Worm (Caenorhabditis elegans) whole organism, L4 larva: ENCODE data around the gene C13C4.8.

Source experiments
- F10B5.3 ChIP-seq: sonication (generic microtip); optimal IDR thresholded peaks from 2 replicates; lab custom pipeline; 2016; ENCODE audit warnings: mild to moderate bottlenecking, missing genetic modification characterization, missing compliant biosample characterization
- ama-1 ChIP-seq: fragments of 150-350 bp; optimal IDR thresholded peaks from 2 replicates; lab custom pipeline; 2014; ENCODE audit warnings: inconsistent platforms, mixed read lengths
- ceh-82 ChIP-seq: sonication (generic microtip); optimal IDR thresholded peaks from 2 replicates; lab custom pipeline; 2017; ENCODE audit warnings: missing biosample characterization, missing genetic modification characterization
- ces-1 ChIP-seq: fragments of 150-350 bp; sonication (generic microtip); optimal IDR thresholded peaks from 4 replicates; lab custom pipeline; 2014; ENCODE audit warnings: missing biosample characterization, missing genetic modification reagents, missing genetic modification characterization
- lin-38 ChIP-seq: fragments of 200-800 bp; sonication (Bioruptor generic); IDR thresholded peaks from 2 replicates; pipeline ENCODE4 v1.3.6; 2022; ENCODE audit warnings: missing genetic modification reagents, missing genetic modification characterization, missing compliant biosample characterization
- lsy-2 ChIP-seq, 2 experiments: fragments of 150-350 bp in 1 of 2; sonication (generic microtip) in 1 of 2; optimal IDR thresholded peaks; 2 replicates each; lab custom pipeline; 2014 to 2017; ENCODE audit warnings: missing biosample characterization in 2 of 2, missing genetic modification characterization in 2 of 2
- mdl-1 ChIP-seq, 2 experiments: fragments of 150-350 bp in 1 of 2; sonication (generic microtip) in 1 of 2; optimal IDR thresholded peaks; 2 replicates each; lab custom pipeline; 2014 to 2017; ENCODE audit warnings: missing biosample characterization in 2 of 2, missing genetic modification characterization in 2 of 2
- mes-2 ChIP-seq: sonication (generic microtip); optimal IDR thresholded peaks from 2 replicates; lab custom pipeline; 2016; ENCODE audit warnings: missing genotype, mild to moderate bottlenecking, missing genetic modification characterization, missing compliant biosample characterization; ENCODE audit not compliant: poor library complexity, severe bottlenecking
- nhr-6 ChIP-seq: fragments of 150-350 bp; optimal IDR thresholded peaks from 2 replicates; lab custom pipeline; 2014; ENCODE audit warnings: missing biosample characterization, missing genetic modification characterization
- nhr-76 ChIP-seq: fragments of 150-350 bp; optimal IDR thresholded peaks from 2 replicates; lab custom pipeline; 2014; ENCODE audit warnings: missing biosample characterization, missing genetic modification characterization
- unc-39 ChIP-seq: sonication (generic microtip); optimal IDR thresholded peaks from 2 replicates; lab custom pipeline; 2017; ENCODE audit warnings: missing biosample characterization, missing genetic modification characterization

ce11 chrV:12115150-12115549 is 2.7 kb upstream of the C13C4.8 start:
- TF ChIP-seq lin-38 (GFP tag; lab: Robert Waterston, UW) (no peak), mdl-1 (tag; optimal IDR thresholded peaks at IDR 0.05; lab: Kevin White, UChicago) (no peak), unc-39 (tag; lab: Kevin White, UChicago) (no peak), nhr-76 (tag; lab: Kevin White, UChicago) (no peak), mes-2 (tag; lab: Kevin White, UChicago) (no peak), ama-1 (lab: Kevin White, UChicago) (no peak), F10B5.3 (tag; lab: Kevin White, UChicago) (no peak), lsy-2 (tag; optimal IDR thresholded peaks at IDR 0.05; lab: Kevin White, UChicago) (no peak), ces-1 (GFP tag; lab: Kevin White, UChicago) (no peak), ceh-82 (no peak), nhr-6 (tag; lab: Kevin White, UChicago) (no peak)
